Fruit fly (Drosophila melanogaster) S2 (cell line): ENCODE data around the gene PIP4K.

Experiments used
- CG8478 ChIP-seq: fragments of >200 bp; optimal IDR thresholded peaks from 2 replicates; lab custom pipeline; 2018
- CTCF ChIP-seq, 2 experiments: fragments of >200 bp; optimal IDR thresholded peaks; 2 replicates each; lab custom pipeline; 2018

DNA sequence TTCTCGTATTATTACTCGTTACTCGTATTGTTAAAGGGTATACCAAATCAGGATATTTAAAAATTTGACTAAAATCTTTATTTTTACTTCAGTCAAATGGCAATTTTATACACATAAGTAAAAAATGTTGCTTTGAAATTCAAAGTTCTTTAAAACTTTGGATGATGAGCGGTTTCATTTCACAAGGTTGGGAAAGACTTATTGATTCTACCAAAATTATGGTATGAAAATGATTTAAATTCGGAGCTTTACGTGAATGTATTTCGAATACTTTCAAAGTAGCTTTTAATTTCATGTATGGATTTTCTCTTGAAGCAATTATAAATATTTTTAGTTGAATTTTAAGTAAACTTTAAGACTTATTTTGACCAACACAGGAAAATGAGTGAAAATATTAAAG, 49.5 kb downstream of the PIP4K start, which contains the start of gene Kif3C:
- TF ChIP-seq CG8478 (lab: Kevin White, UChicago) (no peak), CTCF (optimal IDR thresholded peaks at IDR 0.05; lab: Kevin White, UChicago) (no peak)
